Worm (Caenorhabditis elegans): ENCODE data around the gene F58G11.4.

F58G11.4 gene

ce11 chrV:13681445-13681844, 9.1 kb downstream of the F58G11.4 start:
- TF ChIP-seq fkh-10 (GFP tag; optimal IDR thresholded peaks at IDR 0.05) (peak; percentile 82), mab-9 (GFP tag; IDR thresholded peaks at IDR 0.05) (peak; percentile 12; the same call in 1 of the 2 replicates), lin-14 (GFP tag; optimal IDR thresholded peaks at IDR 0.05) (peak; percentile 47), efl-1 (optimal IDR thresholded peaks at IDR 0.05) (no peak), efl-1 (GFP tag; optimal IDR thresholded peaks at IDR 0.05 in 1 of 2) (peak in 1 of 2 experiments; percentile 78), unc-30 (tag; optimal IDR thresholded peaks at IDR 0.05) (no peak), nhr-71 (tag; optimal IDR thresholded peaks at IDR 0.05) (peak; percentile 2), lir-3 (tag; optimal IDR thresholded peaks at IDR 0.05; ENCODE audit: poor library complexity) (no peak)

ce11 chrV:13686513-13686912, 14.1 kb downstream of the F58G11.4 start:
- TF ChIP-seq lin-14 (GFP tag; optimal IDR thresholded peaks at IDR 0.05): peak; percentile 51
- no peak for TF ChIP-seq snpc-4 (tag; optimal IDR thresholded peaks at IDR 0.05)

ce11 chrV:13687504-13687903, 15.1 kb downstream of the F58G11.4 start:
- TF ChIP-seq ceh-88 (GFP tag; IDR thresholded peaks at IDR 0.05): no peak
- TF ChIP-seq F16B12.6 (tag; optimal IDR thresholded peaks at IDR 0.05): no peak
- TF ChIP-seq vab-15 (tag; optimal IDR thresholded peaks at IDR 0.05): no peak
- no peak for TF ChIP-seq nhr-77 (tag; optimal IDR thresholded peaks at IDR 0.05)
- TF ChIP-seq egl-13 (tag; optimal IDR thresholded peaks at IDR 0.05): no peak
- TF ChIP-seq unc-86 (tag; optimal IDR thresholded peaks at IDR 0.05): no peak
- TF ChIP-seq blmp-1 (tag; optimal IDR thresholded peaks at IDR 0.05): no peak
- TF ChIP-seq unc-62 (GFP tag; optimal IDR thresholded peaks at IDR 0.05): no peak

DNA sequence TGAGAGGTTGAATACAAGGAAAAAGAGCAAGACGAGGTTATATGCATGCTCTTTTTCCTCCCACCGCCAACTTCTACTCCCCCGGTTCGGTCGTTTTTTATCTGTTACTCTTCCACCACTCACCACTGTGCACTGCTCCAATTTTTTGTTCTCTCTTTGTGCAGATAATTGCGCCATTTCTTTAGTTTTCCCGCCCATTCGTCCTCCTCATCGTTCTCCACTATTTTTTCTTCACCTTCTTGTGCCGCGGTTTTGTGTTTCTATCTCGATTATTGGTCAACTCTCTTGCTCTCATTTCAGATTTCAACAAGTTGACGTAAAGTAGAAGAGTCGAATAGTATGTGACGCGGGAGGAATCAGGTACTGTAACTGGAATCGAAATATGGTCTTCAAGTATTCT, 17.2 kb downstream of the F58G11.4 start, which contains the start of gene T01D3.1:
TSS of gene T01D3.1 (plus strand) at position 301 of the 400 bp plus-strand sequence.
- TF ChIP-seq sptf-1 (tag; optimal IDR thresholded peaks at IDR 0.05) (no peak), isw-1 (GFP tag; IDR thresholded peaks at IDR 0.05) (no peak), tbx-2 (tag; optimal IDR thresholded peaks at IDR 0.05) (no peak)

- TF ChIP-seq lin-14 (GFP tag; optimal IDR thresholded peaks at IDR 0.05): peak; percentile 8
- TF ChIP-seq unc-98 (GFP tag; IDR thresholded peaks at IDR 0.05): no peak
Observed at ce11 chrV:13690276-13690675, 17.9 kb downstream of the F58G11.4 start.

ce11 chrV:13694103-13694502, 21.7 kb downstream of the F58G11.4 start:
- TF ChIP-seq efl-1 (optimal IDR thresholded peaks at IDR 0.05) (no peak), efl-1 (GFP tag; optimal IDR thresholded peaks at IDR 0.05 in 1 of 2) (peak in 1 of 2 experiments; percentile 91), fos-1 (tag; optimal IDR thresholded peaks at IDR 0.05) (no peak)

DNA sequence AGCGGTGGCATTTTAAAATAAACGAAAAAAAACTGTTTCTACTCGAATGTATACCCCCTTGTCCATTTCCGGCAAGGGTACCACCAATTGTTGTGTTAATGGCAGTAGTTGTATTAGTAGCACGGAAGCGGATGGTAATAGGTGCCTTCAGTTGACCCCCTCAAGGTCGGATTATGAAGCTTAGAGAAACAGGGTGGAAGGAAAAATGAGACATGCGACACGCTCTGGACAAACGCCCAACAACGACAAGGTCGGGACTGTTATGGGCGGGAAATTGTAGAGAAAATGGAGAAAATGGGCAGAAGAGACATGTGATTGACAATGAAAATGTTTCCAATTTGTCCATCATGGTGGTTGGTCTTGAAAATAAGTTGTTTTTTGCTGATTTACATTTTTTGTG, 31.6 kb downstream of the F58G11.4 start, which contains the start of gene T01D3.3:
TSS of gene T01D3.3 (plus strand) at position 312 of the 400 bp plus-strand sequence.
- TF ChIP-seq sptf-1 (tag; optimal IDR thresholded peaks at IDR 0.05) (no peak), unc-30 (tag; optimal IDR thresholded peaks at IDR 0.05) (no peak), nhr-71 (tag; optimal IDR thresholded peaks at IDR 0.05) (no peak), pqm-1 (tag; optimal IDR thresholded peaks at IDR 0.05) (no peak), C04F5.9 (tag; optimal IDR thresholded peaks at IDR 0.05) (no peak), nhr-77 (tag; optimal IDR thresholded peaks at IDR 0.05) (no peak), ceh-8 (GFP tag; optimal IDR thresholded peaks at IDR 0.05) (no peak), jun-1 (tag; optimal IDR thresholded peaks at IDR 0.05) (no peak), lin-15B (tag; optimal IDR thresholded peaks at IDR 0.05) (no peak), hpl-2 (GFP tag; optimal IDR thresholded peaks at IDR 0.05) (no peak), ztf-11 (tag; optimal IDR thresholded peaks at IDR 0.05) (no peak), skn-1 (tag; optimal IDR thresholded peaks at IDR 0.05) (no peak), blmp-1 (tag; optimal IDR thresholded peaks at IDR 0.05) (peak; percentile 92), sox-4 (tag; optimal IDR thresholded peaks at IDR 0.05) (no peak), xbp-1 (tag; optimal IDR thresholded peaks at IDR 0.05) (no peak), isw-1 (GFP tag; IDR thresholded peaks at IDR 0.05) (no peak), Y116A8C.19 (tag; optimal IDR thresholded peaks at IDR 0.05; ENCODE audit: borderline replicate concordance) (no peak), unc-130 (tag; optimal IDR thresholded peaks at IDR 0.05) (peak; percentile 23), zip-4 (GFP tag; optimal IDR thresholded peaks at IDR 0.05) (no peak), nhr-19 (GFP tag; conservative IDR thresholded peaks at IDR 0.05) (no peak), C34B4.2 (tag; optimal IDR thresholded peaks at IDR 0.05) (no peak), lin-14 (GFP tag; optimal IDR thresholded peaks at IDR 0.05) (peak; percentile 50), nhr-20 (tag; optimal IDR thresholded peaks at IDR 0.05) (no peak), fkh-8 (tag; optimal IDR thresholded peaks at IDR 0.05) (no peak), irx-1 (tag; optimal IDR thresholded peaks at IDR 0.05) (no peak), efl-1 (optimal IDR thresholded peaks at IDR 0.05) (no peak), efl-1 (GFP tag; optimal IDR thresholded peaks at IDR 0.05 in 1 of 2) (no peak), mdl-1 (tag; optimal IDR thresholded peaks at IDR 0.05) (peak in 1 of 2 experiments; percentile 51)
